Fruit fly (Drosophila melanogaster): ENCODE results near the gene Tdh.
A peak's percentile ranks its signal among the peaks of the same experiment; 100 is the strongest.

Gene Tdh

dm6 chr3L:20452813-20453682 is 13.7 kb upstream of the Tdh start, which contains the start of gene CG5199 (continued):
- TF ChIP-seq CG6791 (GFP tag; IDR thresholded peaks at IDR 0.05; ENCODE audit: partially characterized antibody) (peak; percentile 75), run (tag; optimal IDR thresholded peaks at IDR 0.05) (no peak), CG11696 (GFP tag; IDR thresholded peaks at IDR 0.05) (no peak), CG5245 (GFP tag; optimal IDR thresholded peaks at IDR 0.05) (no peak), CG1792 (GFP tag; optimal IDR thresholded peaks at IDR 0.05) (peak; percentile 2), CG42726 (GFP tag; IDR thresholded peaks at IDR 0.05; ENCODE audit: partially characterized antibody) (peak; percentile 86), CG7786 (GFP tag; optimal IDR thresholded peaks at IDR 0.05) (no peak), CG12104 (GFP tag; optimal IDR thresholded peaks at IDR 0.05) (peak; percentile 49), CG32767 (GFP tag; IDR thresholded peaks at IDR 0.05) (peak; percentile 49; the same call in 1 of the 2 replicates), CG2116 (GFP tag; optimal IDR thresholded peaks at IDR 0.05) (peak; percentile 37), CG16863 (GFP tag; optimal IDR thresholded peaks at IDR 0.05) (no peak), vfl (GFP tag; optimal IDR thresholded peaks at IDR 0.05) (no peak), CG3407 (GFP tag; optimal IDR thresholded peaks at IDR 0.05) (no peak), Oli (tag; optimal IDR thresholded peaks at IDR 0.05) (peak; percentile 56), Kr (GFP tag; optimal IDR thresholded peaks at IDR 0.05) (no peak), CG31365 (tag; optimal IDR thresholded peaks at IDR 0.05) (no peak), Meics (GFP tag; optimal IDR thresholded peaks at IDR 0.05) (peak; percentile 67), CG15601 (tag; optimal IDR thresholded peaks at IDR 0.05) (peak; percentile 65), CG34224 (GFP tag; IDR thresholded peaks at IDR 0.05; ENCODE audit: partially characterized antibody) (peak; percentile 74), vvl (GFP tag; IDR thresholded peaks at IDR 0.05) (peak; percentile 65), dati (GFP tag; IDR thresholded peaks at IDR 0.05) (no peak), PHDP (tag; optimal IDR thresholded peaks at IDR 0.05) (peak; percentile 62), CG10267 (tag; optimal IDR thresholded peaks at IDR 0.05) (peak; percentile 69), CG1832 (GFP tag; optimal IDR thresholded peaks at IDR 0.05) (no peak), Aef1 (GFP tag; IDR thresholded peaks at IDR 0.05) (no peak; the same call in 1 of the 3 replicates), eyg (GFP tag; optimal IDR thresholded peaks at IDR 0.05) (no peak), CG2875 (GFP tag; optimal IDR thresholded peaks at IDR 0.05) (peak; percentile 43), CG1647 (GFP tag; optimal IDR thresholded peaks at IDR 0.05) (peak; percentile 25), Dll (GFP tag; IDR thresholded peaks at IDR 0.05; ENCODE audit: partially characterized antibody) (peak; percentile 83), fd96Cb (tag; optimal IDR thresholded peaks at IDR 0.05) (peak; percentile 76), CG33557 (GFP tag; optimal IDR thresholded peaks at IDR 0.05) (peak; percentile 62), ap (GFP tag; IDR thresholded peaks at IDR 0.05) (0 out of 2 replicates have a peak, but pooled peaks have one; percentile 24), CG15073 (GFP tag; optimal IDR thresholded peaks at IDR 0.05) (peak; percentile 12), H15 (GFP tag; IDR thresholded peaks at IDR 0.05) (peak; percentile 39; the same call in 1 of the 3 replicates), Dref (GFP tag; IDR thresholded peaks at IDR 0.05) (peak; percentile 26; the same call in 1 of the 2 replicates), bsh (GFP tag; optimal IDR thresholded peaks at IDR 0.05) (peak in 1 of 2 experiments; percentile 61), CG11560 (tag; IDR thresholded peaks at IDR 0.05) (peak; percentile 56; the same call in 1 of the 3 replicates), sisA (GFP tag; IDR thresholded peaks at IDR 0.05) (peak; percentile 49), Lim3 (GFP tag; IDR thresholded peaks at IDR 0.05) (no peak), caup (GFP tag; optimal IDR thresholded peaks at IDR 0.05; ENCODE audit: severe bottlenecking) (peak; percentile 63), Atf3 (GFP tag; optimal IDR thresholded peaks at IDR 0.05) (no peak), Chrac-16 (GFP tag; optimal IDR thresholded peaks at IDR 0.05) (peak; percentile 72), CG6254 (GFP tag; optimal IDR thresholded peaks at IDR 0.05) (peak; percentile 53), CG2199 (GFP tag; IDR thresholded peaks at IDR 0.05) (no peak), hkb (optimal IDR thresholded peaks at IDR 0.05) (no peak), hkb (GFP tag; IDR thresholded peaks at IDR 0.05) (no peak), Usf (GFP tag; optimal IDR thresholded peaks at IDR 0.05) (peak; percentile 55), CG9727 (GFP tag; optimal IDR thresholded peaks at IDR 0.05) (peak; percentile 87)
